Worm (Caenorhabditis elegans) whole organism, late embryonic: Measurements from ENCODE around the gene C33D9.10.
A peak's percentile ranks its signal among the peaks of the same experiment; 100 is the strongest.

ENCODE experiments used
- C08G9.2 ChIP-seq: sonication (generic microtip); optimal IDR thresholded peaks from 2 replicates; lab custom pipeline; 2016; ENCODE audit warnings: mild to moderate bottlenecking, missing genetic modification characterization, moderate library complexity, missing compliant biosample characterization
- F13H6.1 ChIP-seq: sonication (generic microtip); optimal IDR thresholded peaks from 2 replicates; lab custom pipeline; 2016; ENCODE audit warnings: missing genetic modification characterization, missing compliant biosample characterization
- K02D7.2 ChIP-seq: sonication (generic microtip); optimal IDR thresholded peaks from 2 replicates; lab custom pipeline; 2017; ENCODE audit warnings: mild to moderate bottlenecking, missing genetic modification characterization, missing compliant biosample characterization
- K09A11.1 ChIP-seq: sonication (generic microtip); optimal IDR thresholded peaks from 2 replicates; lab custom pipeline; 2017; ENCODE audit warnings: antibody characterized with exemption, mild to moderate bottlenecking, missing genetic modification characterization, missing compliant biosample characterization; ENCODE audit not compliant: insufficient read depth
- Y22D7AL.16 ChIP-seq: sonication (generic microtip); optimal IDR thresholded peaks from 2 replicates; lab custom pipeline; 2016; ENCODE audit warnings: missing genetic modification characterization, missing compliant biosample characterization
- ceh-14 ChIP-seq: sonication (generic microtip); optimal IDR thresholded peaks from 2 replicates; lab custom pipeline; 2016; ENCODE audit warnings: missing genotype, missing genetic modification characterization, missing compliant biosample characterization
- ceh-18 ChIP-seq: sonication (generic microtip); optimal IDR thresholded peaks from 2 replicates; lab custom pipeline; 2016; ENCODE audit warnings: missing genetic modification characterization, missing compliant biosample characterization
- ceh-19 ChIP-seq: fragments of 200-800 bp; sonication (Bioruptor generic); optimal IDR thresholded peaks from 2 replicates; lab custom pipeline; 2018; ENCODE audit warnings: mild to moderate bottlenecking, missing genetic modification characterization, missing compliant biosample characterization
- ceh-48 ChIP-seq: sonication (generic microtip); optimal IDR thresholded peaks from 2 replicates; lab custom pipeline; 2016; ENCODE audit warnings: missing genetic modification characterization, inconsistent platforms, missing compliant biosample characterization
- ceh-6 ChIP-seq: fragments of 200-800 bp; sonication (Bioruptor generic); optimal IDR thresholded peaks from 2 replicates; lab custom pipeline; 2018; ENCODE audit warnings: mild to moderate bottlenecking, missing genetic modification characterization, missing compliant biosample characterization
- che-1 ChIP-seq: sonication (generic microtip); optimal IDR thresholded peaks from 2 replicates; lab custom pipeline; 2016; ENCODE audit warnings: mild to moderate bottlenecking, missing genetic modification characterization, missing compliant biosample characterization
- elt-2 ChIP-seq: sonication (generic microtip); optimal IDR thresholded peaks from 2 replicates; lab custom pipeline; 2016; ENCODE audit warnings: missing genetic modification reagents, missing genetic modification characterization, missing compliant biosample characterization
- elt-4 ChIP-seq: sonication (generic microtip); optimal IDR thresholded peaks from 2 replicates; lab custom pipeline; 2016; ENCODE audit warnings: missing genetic modification characterization, missing compliant biosample characterization
- ets-4 ChIP-seq: sonication (generic microtip); optimal IDR thresholded peaks from 2 replicates; lab custom pipeline; 2016; ENCODE audit warnings: missing genetic modification characterization, missing compliant biosample characterization
- eyg-1 ChIP-seq: sonication (generic microtip); optimal IDR thresholded peaks from 2 replicates; lab custom pipeline; 2016; ENCODE audit warnings: missing genotype, missing genetic modification characterization, missing compliant biosample characterization
- fkh-6 ChIP-seq: sonication (generic microtip); optimal IDR thresholded peaks from 2 replicates; lab custom pipeline; 2016; ENCODE audit warnings: missing genetic modification characterization, missing compliant biosample characterization
- gmeb-2 ChIP-seq: sonication (generic microtip); optimal IDR thresholded peaks from 2 replicates; lab custom pipeline; 2016; ENCODE audit warnings: missing genetic modification characterization, inconsistent platforms, missing compliant biosample characterization
- hlh-13 ChIP-seq: fragments of 200-800 bp; sonication (Bioruptor generic); optimal IDR thresholded peaks from 2 replicates; lab custom pipeline; 2018; ENCODE audit warnings: mild to moderate bottlenecking, missing genetic modification characterization, missing compliant biosample characterization
- hlh-8 ChIP-seq: sonication (generic microtip); optimal IDR thresholded peaks from 2 replicates; lab custom pipeline; 2016; ENCODE audit warnings: missing genotype, missing genetic modification characterization, missing compliant biosample characterization
- madf-2 ChIP-seq: sonication (generic microtip); optimal IDR thresholded peaks from 2 replicates; lab custom pipeline; 2017; ENCODE audit warnings: missing genetic modification characterization, missing compliant biosample characterization
- nhr-11 ChIP-seq: fragments of 150-350 bp; optimal IDR thresholded peaks from 2 replicates; lab custom pipeline; 2014; ENCODE audit warnings: missing biosample characterization, missing genetic modification characterization
- odd-2 ChIP-seq: sonication (generic microtip); optimal IDR thresholded peaks from 2 replicates; lab custom pipeline; 2017; ENCODE audit warnings: antibody characterized with exemption, mild to moderate bottlenecking, missing genetic modification characterization, missing compliant biosample characterization
- pag-3 ChIP-seq: sonication (generic microtip); optimal IDR thresholded peaks from 2 replicates; lab custom pipeline; 2016; ENCODE audit warnings: missing compliant biosample characterization, missing genetic modification characterization, borderline replicate concordance
- pat-9 ChIP-seq: fragments of 200-800 bp; sonication (Bioruptor generic); optimal IDR thresholded peaks from 2 replicates; lab custom pipeline; 2018; ENCODE audit warnings: mild to moderate bottlenecking, missing genetic modification characterization, moderate library complexity, missing compliant biosample characterization
- pha-2 ChIP-seq: sonication (generic microtip); optimal IDR thresholded peaks from 2 replicates; lab custom pipeline; 2017; ENCODE audit warnings: mild to moderate bottlenecking, missing genetic modification characterization, missing compliant biosample characterization
- pqm-1 ChIP-seq: sonication (generic microtip); optimal IDR thresholded peaks from 2 replicates; lab custom pipeline; 2016; ENCODE audit warnings: missing genetic modification characterization, missing compliant biosample characterization
- pros-1 ChIP-seq: fragments of 150-350 bp; optimal IDR thresholded peaks from 2 replicates; lab custom pipeline; 2014; ENCODE audit warnings: missing biosample characterization, missing genetic modification reagents, missing genetic modification characterization
- ref-2 ChIP-seq: sonication (generic microtip); optimal IDR thresholded peaks from 2 replicates; lab custom pipeline; 2016; ENCODE audit warnings: missing genetic modification characterization, missing compliant biosample characterization
- rnt-1 ChIP-seq: sonication (generic microtip); optimal IDR thresholded peaks from 2 replicates; lab custom pipeline; 2016; ENCODE audit warnings: missing genetic modification characterization, missing compliant biosample characterization
- sox-2 ChIP-seq: fragments of 200-800 bp; sonication (Bioruptor generic); IDR thresholded peaks from 2 replicates; pipeline ENCODE4 v1.3.6; 2022; ENCODE audit warnings: missing genetic modification reagents, missing genetic modification characterization, missing compliant biosample characterization
- syd-9 ChIP-seq: sonication (generic microtip); optimal IDR thresholded peaks from 2 replicates; lab custom pipeline; 2016; ENCODE audit warnings: mild to moderate bottlenecking, missing genetic modification characterization, moderate library complexity, missing compliant biosample characterization
- tbx-7 ChIP-seq: sonication (generic microtip); optimal IDR thresholded peaks from 2 replicates; lab custom pipeline; 2016; ENCODE audit warnings: missing genotype, missing genetic modification characterization, missing compliant biosample characterization
- unc-42 ChIP-seq: sonication (generic microtip); optimal IDR thresholded peaks from 2 replicates; lab custom pipeline; 2016; ENCODE audit warnings: missing genotype, missing genetic modification characterization, missing compliant biosample characterization
- zip-5 ChIP-seq: sonication (generic microtip); optimal IDR thresholded peaks from 2 replicates; lab custom pipeline; 2016; ENCODE audit warnings: missing genetic modification characterization, missing compliant biosample characterization

Gene C33D9.10

DNA sequence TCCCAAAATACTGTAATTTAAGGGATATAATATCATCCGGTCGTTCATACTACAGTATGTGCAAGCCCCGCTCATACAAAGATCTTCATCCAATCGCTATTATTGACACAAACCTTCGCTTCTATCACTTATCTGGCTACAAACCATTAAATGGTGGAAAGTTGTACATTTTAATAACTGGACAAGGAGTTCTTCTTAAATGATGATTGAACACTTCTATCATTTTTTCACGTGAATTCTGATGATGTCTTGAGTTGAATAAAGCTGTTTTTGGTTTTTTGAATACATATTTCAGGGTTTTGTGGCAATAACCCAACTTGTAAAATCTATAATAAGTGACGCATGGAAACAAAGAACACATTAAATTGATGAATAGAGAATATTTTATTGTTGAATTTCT, 34.6 kb upstream of the C33D9.10 start:
- TF ChIP-seq pat-9 (tag; lab: Kevin White, UChicago) (no peak), ceh-48 (no peak), hlh-13 (no peak), K02D7.2 (tag; lab: Kevin White, UChicago) (no peak), ceh-14 (tag; lab: Kevin White, UChicago) (no peak), pha-2 (no peak), pros-1 (tag; lab: Kevin White, UChicago) (no peak), K09A11.1 (no peak), pqm-1 (tag; lab: Kevin White, UChicago) (no peak), odd-2 (no peak), hlh-8 (tag; lab: Kevin White, UChicago) (no peak), eyg-1 (tag; lab: Kevin White, UChicago) (no peak)
- TF ChIP-seq, all 69 proteins: peak for 0

DNA sequence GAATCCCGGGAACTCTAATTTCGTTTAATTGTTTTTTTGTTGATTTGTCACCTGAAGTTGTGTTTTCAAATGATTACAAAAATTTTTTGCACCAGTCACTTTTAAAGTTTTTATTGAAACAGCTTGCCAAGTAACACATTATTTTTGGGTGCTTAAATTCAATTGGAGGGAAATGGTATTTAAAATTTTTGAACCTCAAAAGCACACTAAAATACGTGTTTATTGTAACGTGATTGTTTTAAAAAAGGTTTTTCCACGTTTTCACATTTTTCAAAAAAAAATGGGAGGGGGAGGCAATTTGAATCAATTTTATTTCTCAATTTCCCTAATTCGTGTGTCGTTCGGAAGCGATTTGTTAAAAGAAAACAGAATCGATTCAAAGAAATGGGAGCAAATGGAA, 33.2 kb upstream of the C33D9.10 start, which contains the start of gene T28C6.5:
TSS of gene T28C6.5 (plus strand) at position 301 of the 400 bp plus-strand sequence.
- TF ChIP-seq fkh-6 (tag; lab: Kevin White, UChicago) (no peak), C08G9.2 (tag; lab: Kevin White, UChicago) (no peak)

DNA sequence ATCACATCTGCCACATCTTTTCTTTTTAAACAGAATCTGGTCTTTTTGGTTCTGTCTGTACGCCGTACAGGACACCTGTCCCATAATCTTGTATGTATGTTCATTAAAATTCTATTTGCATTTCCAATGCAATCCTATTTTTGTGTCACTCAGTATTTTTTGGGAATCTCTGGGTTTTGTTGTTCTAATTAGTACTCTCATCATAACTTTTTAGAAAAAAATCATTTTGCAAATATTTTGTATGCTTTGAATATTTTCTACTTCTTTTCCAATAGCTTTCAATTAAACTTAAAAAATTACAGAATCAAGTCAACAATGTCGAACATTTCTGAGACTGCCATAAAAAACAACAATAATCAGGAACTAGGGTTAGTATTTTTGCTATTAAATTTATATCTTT, 32.1 kb upstream of the C33D9.10 start, which contains the start of gene T28C6.3:
TSS of gene T28C6.3 (plus strand) at position 301 of the 400 bp plus-strand sequence.
- TF ChIP-seq F13H6.1 (tag; lab: Kevin White, UChicago) (no peak), ref-2 (no peak), hlh-13 (no peak), sox-2 (GFP tag; lab: Robert Waterston, UW) (no peak), unc-42 (tag; lab: Kevin White, UChicago) (no peak), elt-4 (tag; lab: Kevin White, UChicago) (no peak), zip-5 (no peak), ceh-18 (no peak), elt-2 (tag; lab: Kevin White, UChicago) (no peak), rnt-1 (tag; lab: Kevin White, UChicago) (no peak), fkh-6 (tag; lab: Kevin White, UChicago) (no peak), che-1 (tag; lab: Kevin White, UChicago) (no peak), nhr-11 (tag; lab: Kevin White, UChicago) (no peak), ceh-6 (no peak), syd-9 (tag; lab: Kevin White, UChicago) (no peak)

DNA sequence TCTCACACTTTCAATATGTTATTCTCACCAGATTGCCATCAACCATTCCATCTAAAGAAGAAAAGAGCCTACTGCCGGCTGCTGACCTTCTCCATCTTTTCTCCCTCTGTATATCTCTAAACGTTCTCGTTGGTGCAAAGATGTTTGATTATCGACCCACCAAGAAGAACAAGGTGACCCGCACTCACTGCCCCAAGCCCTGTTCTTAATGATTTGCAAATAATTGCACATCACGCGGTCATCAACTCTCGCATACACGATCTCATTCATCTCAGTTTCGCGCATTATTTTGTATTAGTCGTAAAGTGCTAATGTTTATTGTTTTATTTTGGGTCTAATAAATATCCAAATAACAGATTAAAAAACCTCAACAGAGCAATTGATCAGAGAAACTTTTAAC, 31.5 kb upstream of the C33D9.10 start:
- TF ChIP-seq elt-2 (tag; lab: Kevin White, UChicago), result peak; percentile 24
- TF ChIP-seq pha-2, result no peak

DNA sequence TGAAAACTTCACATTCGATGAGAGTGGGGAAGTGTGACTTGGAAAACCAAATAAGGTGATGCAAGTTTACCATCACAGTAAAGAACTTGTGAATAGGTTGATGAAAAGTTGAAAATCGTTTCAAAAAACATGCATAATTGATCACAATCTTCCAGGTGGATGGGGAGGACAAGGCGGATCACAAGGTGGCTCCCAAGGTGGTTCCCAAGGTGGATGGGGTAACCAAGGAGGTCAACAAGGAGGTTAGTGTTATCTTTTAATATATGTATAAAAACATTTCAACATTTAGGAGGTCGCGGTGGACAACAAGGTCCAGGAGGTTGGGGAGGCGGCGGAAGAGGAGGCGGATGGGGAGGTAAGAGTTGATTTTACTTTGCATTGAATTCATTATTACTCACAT, 29.7 kb upstream of the C33D9.10 start, which contains the start of gene T28C6.10:
TSS of gene T28C6.10 (plus strand) at position 301 of the 400 bp plus-strand sequence.
- TF ChIP-seq madf-2 (tag; lab: Kevin White, UChicago) (no peak), ceh-18 (no peak), sox-2 (GFP tag; lab: Robert Waterston, UW) (no peak), pag-3 (no peak), ets-4 (tag; lab: Kevin White, UChicago) (no peak), tbx-7 (no peak), elt-4 (tag; lab: Kevin White, UChicago) (no peak), gmeb-2 (tag; lab: Kevin White, UChicago) (no peak), ceh-19 (GFP tag; lab: Kevin White, UChicago) (no peak), Y22D7AL.16 (tag; lab: Kevin White, UChicago) (no peak)
